Worm (Caenorhabditis elegans) whole organism, L3 larva: ENCODE data around the gene kmo-1.
A peak's percentile ranks its signal among the peaks of the same experiment; 100 is the strongest.

ENCODE experiments used
- R02D3.7 ChIP-seq: fragments of 150-350 bp; optimal IDR thresholded peaks from 2 replicates; lab custom pipeline; 2014; ENCODE audit warnings: missing biosample characterization, missing genetic modification characterization
- ZK546.5 ChIP-seq: sonication (generic microtip); optimal IDR thresholded peaks from 2 replicates; lab custom pipeline; 2017; ENCODE audit warnings: missing biosample characterization, missing genetic modification characterization
- aly-2 ChIP-seq: fragments of 150-350 bp; optimal IDR thresholded peaks from 2 replicates; lab custom pipeline; 2014; ENCODE audit warnings: missing biosample characterization, missing genetic modification characterization
- ama-1 ChIP-seq: fragments of 150-350 bp; optimal IDR thresholded peaks from 2 replicates; lab custom pipeline; 2018
- ceh-16 ChIP-seq: sonication (generic microtip); optimal IDR thresholded peaks from 2 replicates; lab custom pipeline; 2017; ENCODE audit warnings: missing biosample characterization, missing genetic modification characterization
- ceh-28 ChIP-seq: fragments of 150-350 bp; optimal IDR thresholded peaks from 2 replicates; lab custom pipeline; 2014; ENCODE audit warnings: missing biosample characterization, missing genetic modification reagents, missing genetic modification characterization
- ceh-82 ChIP-seq: fragments of 150-350 bp; optimal IDR thresholded peaks from 2 replicates; lab custom pipeline; 2014; ENCODE audit warnings: missing biosample characterization, missing genetic modification characterization
- ceh-9 ChIP-seq: sonication (generic microtip); optimal IDR thresholded peaks from 2 replicates; lab custom pipeline; 2018; ENCODE audit warnings: missing biosample characterization, missing genetic modification characterization
- daf-12 ChIP-seq: fragments of 150-350 bp; optimal IDR thresholded peaks from 2 replicates; lab custom pipeline; 2014; ENCODE audit warnings: missing biosample characterization, missing genetic modification reagents, missing genetic modification characterization
- egl-27 ChIP-seq: sonication (generic microtip); optimal IDR thresholded peaks from 4 replicates; lab custom pipeline; 2017; ENCODE audit warnings: missing biosample characterization, missing genetic modification reagents, missing genetic modification characterization
- egl-5 ChIP-seq: fragments of 150-350 bp; optimal IDR thresholded peaks from 2 replicates; lab custom pipeline; 2017; ENCODE audit warnings: missing biosample characterization, missing genetic modification reagents, missing genetic modification characterization, inconsistent platforms
- elt-1 ChIP-seq: fragments of 150-350 bp; optimal IDR thresholded peaks from 2 replicates; lab custom pipeline; 2014; ENCODE audit warnings: missing biosample characterization, missing genetic modification characterization
- elt-2 ChIP-seq: sonication (generic microtip); optimal IDR thresholded peaks from 2 replicates; lab custom pipeline; 2016; ENCODE audit warnings: missing genetic modification reagents, mild to moderate bottlenecking, missing genetic modification characterization, missing compliant biosample characterization
- elt-3 ChIP-seq, 3 experiments: fragments of 150-350 bp in 1 of 3; sonication (generic microtip) in 2 of 3; optimal IDR thresholded peaks; 2 replicates in 2 of 3; 4 replicates in 1 of 3; lab custom pipeline; 2014 to 2017; ENCODE audit warnings: missing biosample characterization in 3 of 3, missing genetic modification characterization in 3 of 3
- fkh-2 ChIP-seq: fragments of 150-350 bp; optimal IDR thresholded peaks from 2 replicates; lab custom pipeline; 2014; ENCODE audit warnings: missing biosample characterization, missing genetic modification reagents, missing genetic modification characterization
- fos-1 ChIP-seq: fragments of 150-350 bp; optimal IDR thresholded peaks from 2 replicates; lab custom pipeline; 2014; ENCODE audit warnings: missing biosample characterization, missing genetic modification characterization
- hmg-11 ChIP-seq: sonication (generic microtip); optimal IDR thresholded peaks from 2 replicates; lab custom pipeline; 2016; ENCODE audit warnings: missing genetic modification characterization, missing compliant biosample characterization
- jun-1 ChIP-seq: fragments of 150-350 bp; optimal IDR thresholded peaks from 2 replicates; lab custom pipeline; 2014; ENCODE audit warnings: missing biosample characterization, missing genetic modification reagents, missing genetic modification characterization
- lin-15B ChIP-seq: fragments of 150-350 bp; optimal IDR thresholded peaks from 2 replicates; lab custom pipeline; 2014; ENCODE audit warnings: missing biosample characterization, missing genetic modification characterization
- lin-39 ChIP-seq: fragments of 150-350 bp; optimal IDR thresholded peaks from 2 replicates; lab custom pipeline; 2018; ENCODE audit warnings: missing biosample characterization, missing genetic modification reagents, missing genetic modification characterization
- lsy-12 ChIP-seq: sonication (generic microtip); optimal IDR thresholded peaks from 2 replicates; lab custom pipeline; 2016; ENCODE audit warnings: mild to moderate bottlenecking, missing genetic modification characterization, missing compliant biosample characterization
- mdl-1 ChIP-seq: fragments of 150-350 bp; optimal IDR thresholded peaks from 2 replicates; lab custom pipeline; 2014; ENCODE audit warnings: missing biosample characterization, missing genetic modification characterization
- mml-1 ChIP-seq: fragments of 150-350 bp; sonication (generic microtip); optimal IDR thresholded peaks from 3 replicates; lab custom pipeline; 2014; ENCODE audit warnings: missing biosample characterization, missing genetic modification characterization
- nfya-1 ChIP-seq: sonication (generic microtip); optimal IDR thresholded peaks from 2 replicates; lab custom pipeline; 2017; ENCODE audit warnings: missing genetic modification characterization, mild to moderate bottlenecking, missing compliant biosample characterization, antibody characterized with exemption, moderate library complexity; ENCODE audit not compliant: insufficient read depth
- nhr-23 ChIP-seq: fragments of 150-350 bp; optimal IDR thresholded peaks from 2 replicates; lab custom pipeline; 2014; ENCODE audit warnings: missing biosample characterization, missing genetic modification reagents, missing genetic modification characterization
- nhr-237 ChIP-seq: fragments of 150-350 bp; optimal IDR thresholded peaks from 2 replicates; lab custom pipeline; 2014; ENCODE audit warnings: missing biosample characterization, missing genetic modification characterization
- nhr-25 ChIP-seq: sonication (generic microtip); optimal IDR thresholded peaks from 2 replicates; lab custom pipeline; 2017; ENCODE audit warnings: missing biosample characterization, missing genetic modification characterization
- nhr-28 ChIP-seq: fragments of 150-350 bp; optimal IDR thresholded peaks from 2 replicates; lab custom pipeline; 2014; ENCODE audit warnings: missing biosample characterization, missing genetic modification characterization
- nhr-43 ChIP-seq: sonication (generic microtip); optimal IDR thresholded peaks from 2 replicates; lab custom pipeline; 2016; ENCODE audit warnings: mild to moderate bottlenecking, missing genetic modification characterization, missing compliant biosample characterization; ENCODE audit not compliant: poor library complexity, severe bottlenecking
- nhr-67 ChIP-seq: fragments of 150-350 bp; optimal IDR thresholded peaks from 2 replicates; lab custom pipeline; 2014; ENCODE audit warnings: missing biosample characterization, missing genetic modification characterization
- nhr-76 ChIP-seq: fragments of 150-350 bp; sonication (generic microtip); optimal IDR thresholded peaks from 5 replicates; lab custom pipeline; 2014; ENCODE audit warnings: missing biosample characterization, missing genetic modification characterization
- nhr-77 ChIP-seq: fragments of 150-350 bp; optimal IDR thresholded peaks from 2 replicates; lab custom pipeline; 2014; ENCODE audit warnings: missing biosample characterization, missing genetic modification characterization
- pha-4 ChIP-seq: fragments of 150-350 bp; optimal IDR thresholded peaks from 2 replicates; lab custom pipeline; 2014; ENCODE audit warnings: missing biosample characterization, missing genetic modification reagents, missing genetic modification characterization
- pqm-1 ChIP-seq: fragments of 150-350 bp; optimal IDR thresholded peaks from 2 replicates; lab custom pipeline; 2017; ENCODE audit warnings: missing biosample characterization, missing genetic modification characterization, inconsistent platforms
- sea-2 ChIP-seq: fragments of 150-350 bp; sonication (generic microtip); optimal IDR thresholded peaks from 4 replicates; lab custom pipeline; 2014; ENCODE audit warnings: missing biosample characterization, missing genetic modification reagents, missing genetic modification characterization
- skn-1 ChIP-seq: fragments of 150-350 bp; optimal IDR thresholded peaks from 2 replicates; lab custom pipeline; 2014; ENCODE audit warnings: missing biosample characterization, missing genetic modification characterization
- snpc-4 ChIP-seq: fragments of 150-350 bp; optimal IDR thresholded peaks from 2 replicates; lab custom pipeline; 2014; ENCODE audit warnings: missing biosample characterization, missing genetic modification characterization
- tbx-2 ChIP-seq: sonication (generic microtip); optimal IDR thresholded peaks from 2 replicates; lab custom pipeline; 2016; ENCODE audit warnings: mild to moderate bottlenecking, missing genetic modification characterization, missing compliant biosample characterization
- unc-62 ChIP-seq: fragments of 150-350 bp; sonication (generic microtip); optimal IDR thresholded peaks from 4 replicates; lab custom pipeline; 2014; ENCODE audit warnings: missing biosample characterization, missing genetic modification reagents, missing genetic modification characterization
- zag-1 ChIP-seq: fragments of 150-350 bp; optimal IDR thresholded peaks from 2 replicates; lab custom pipeline; 2014; ENCODE audit warnings: missing biosample characterization, missing genetic modification characterization
- ztf-4 ChIP-seq: fragments of 150-350 bp; optimal IDR thresholded peaks from 2 replicates; lab custom pipeline; 2014; ENCODE audit warnings: missing biosample characterization, missing genetic modification characterization

Gene kmo-1

ce11 chrV:12053598-12053997, 16.7 kb downstream of the kmo-1 start, which contains the start of gene F10C2.7:
TSS of gene F10C2.7 (plus strand) at chrV:12053898.
- no peak for TF ChIP-seq lin-15B (tag; lab: Kevin White, UChicago)
- TF ChIP-seq ZK546.5 (tag; lab: Kevin White, UChicago): no peak
- TF ChIP-seq nfya-1 (tag; lab: Kevin White, UChicago): no peak
- TF ChIP-seq R02D3.7 (tag; lab: Kevin White, UChicago): no peak
- no peak for TF ChIP-seq nhr-25 (tag; lab: Kevin White, UChicago)
- no peak for TF ChIP-seq ceh-9 (tag; lab: Kevin White, UChicago)
- TF ChIP-seq egl-27 (tag; lab: Kevin White, UChicago): no peak
- no peak for TF ChIP-seq fkh-2 (tag; lab: Kevin White, UChicago)
- TF ChIP-seq ama-1: no peak

- TF ChIP-seq nhr-77 (no peak), tbx-2 (no peak), nhr-76 (tag; lab: Kevin White, UChicago) (no peak), ztf-4 (tag; lab: Kevin White, UChicago) (no peak), ceh-82 (tag; lab: Kevin White, UChicago) (no peak), egl-27 (tag; lab: Kevin White, UChicago) (no peak), ZK546.5 (tag; lab: Kevin White, UChicago) (no peak), mdl-1 (tag; lab: Kevin White, UChicago) (no peak), pqm-1 (no peak), pha-4 (tag; lab: Kevin White, UChicago) (no peak), fkh-2 (tag; lab: Kevin White, UChicago) (no peak), lin-15B (tag; lab: Kevin White, UChicago) (no peak), elt-1 (tag; lab: Kevin White, UChicago) (no peak), lin-39 (no peak), daf-12 (tag; lab: Kevin White, UChicago) (no peak)
Observed at ce11 chrV:12048445-12048844, 21.9 kb downstream of the kmo-1 start, which contains the start of gene dars-2. TSS of gene dars-2 (plus strand) at chrV:12048745.

ce11 chrV:12047735-12048134, 22.6 kb downstream of the kmo-1 start:
- no peak for TF ChIP-seq lin-15B (tag; lab: Kevin White, UChicago)
- no peak for TF ChIP-seq aly-2
- TF ChIP-seq daf-12 (tag; lab: Kevin White, UChicago): no peak
- no peak for TF ChIP-seq snpc-4 (tag; lab: Kevin White, UChicago)
- TF ChIP-seq lin-39: no peak
- TF ChIP-seq unc-62 (GFP tag; lab: Kevin White, UChicago): no peak

ce11 chrV:12045132-12045531, 25.2 kb downstream of the kmo-1 start, which contains the start of gene F10C2.5:
TSS of gene F10C2.5 (plus strand) at chrV:12045432.
- TF ChIP-seq ZK546.5 (tag; lab: Kevin White, UChicago) (no peak), lin-15B (tag; lab: Kevin White, UChicago) (no peak), egl-5 (tag; lab: Kevin White, UChicago) (no peak), hmg-11 (tag; lab: Kevin White, UChicago) (no peak), ceh-28 (tag; lab: Kevin White, UChicago) (no peak), fos-1 (no peak), nhr-28 (tag; lab: Kevin White, UChicago) (no peak), elt-3 (tag; optimal IDR thresholded peaks at IDR 0.05; lab: Kevin White, UChicago) (no peak)

- TF ChIP-seq nhr-23: peak; percentile 61
- TF ChIP-seq unc-62 (GFP tag; lab: Kevin White, UChicago): no peak
- TF ChIP-seq nhr-67: no peak
- TF ChIP-seq mdl-1 (tag; lab: Kevin White, UChicago): no peak
- TF ChIP-seq nhr-43 (tag; lab: Kevin White, UChicago): no peak
- no peak for TF ChIP-seq tbx-2
- no peak for TF ChIP-seq lsy-12 (tag; lab: Kevin White, UChicago)
- TF ChIP-seq R02D3.7 (tag; lab: Kevin White, UChicago): no peak
- no peak for TF ChIP-seq ama-1
- TF ChIP-seq fkh-2 (tag; lab: Kevin White, UChicago): no peak
- TF ChIP-seq egl-5 (tag; lab: Kevin White, UChicago): peak; percentile 65
- no peak for TF ChIP-seq sea-2 (GFP tag; lab: Kevin White, UChicago)
- TF ChIP-seq nhr-28 (tag; lab: Kevin White, UChicago): no peak
- TF ChIP-seq skn-1 (tag; lab: Kevin White, UChicago): no peak
- no peak for TF ChIP-seq jun-1 (tag; lab: Kevin White, UChicago)
- TF ChIP-seq ceh-28 (tag; lab: Kevin White, UChicago): peak; percentile 68
- no peak for TF ChIP-seq lin-39
- TF ChIP-seq daf-12 (tag; lab: Kevin White, UChicago): no peak
- peak; percentile 21 for TF ChIP-seq elt-2 (tag; lab: Kevin White, UChicago)
- no peak for TF ChIP-seq ceh-16 (tag; lab: Kevin White, UChicago)
- TF ChIP-seq zag-1: no peak
- peak; percentile 36 for TF ChIP-seq nhr-25 (tag; lab: Kevin White, UChicago)
- no peak for TF ChIP-seq nhr-77
- no peak for TF ChIP-seq fos-1
- TF ChIP-seq pqm-1: no peak
- TF ChIP-seq mml-1: no peak
- no peak for TF ChIP-seq nhr-237
- TF ChIP-seq pha-4 (tag; lab: Kevin White, UChicago): peak; percentile 64
Observed at ce11 chrV:12040823-12041606, 29.3 kb downstream of the kmo-1 start, which contains the start of the genes kup-1 and F10C2.4. TSS of gene kup-1 (minus strand) at chrV:12040873. TSS of gene F10C2.4 (plus strand) at chrV:12041556.
